Worm (Caenorhabditis elegans) whole organism, L1 larva: ENCODE measurements around the gene his-40.

Source experiments
- C04F5.9 ChIP-seq: sonication (generic microtip); optimal IDR thresholded peaks from 2 replicates; lab custom pipeline; 2016; ENCODE audit warnings: missing genetic modification characterization, missing compliant biosample characterization
- aly-2 ChIP-seq: fragments of 150-350 bp; optimal IDR thresholded peaks from 2 replicates; lab custom pipeline; 2014; ENCODE audit warnings: missing biosample characterization, missing genetic modification characterization
- ama-1 ChIP-seq: fragments of 150-350 bp; optimal IDR thresholded peaks from 2 replicates; lab custom pipeline; 2014
- ceh-82 ChIP-seq, 3 experiments: fragments of 150-350 bp in 1 of 3; sonication (generic microtip) in 2 of 3; optimal IDR thresholded peaks; 2 replicates each; lab custom pipeline; 2014 to 2017; ENCODE audit warnings: missing biosample characterization in 3 of 3, missing genetic modification characterization in 3 of 3
- dpl-1 ChIP-seq, 3 experiments: fragments of 150-350 bp in 2 of 3; sonication (generic microtip) in 1 of 3; optimal IDR thresholded peaks; 2 replicates each; lab custom pipeline; 2014 to 2017; ENCODE audit warnings: missing biosample characterization in 3 of 3, missing genetic modification characterization in 3 of 3, missing genetic modification reagents in 3 of 3
- efl-1 ChIP-seq, 4 experiments: fragments of 150-350 bp; optimal IDR thresholded peaks in 3 of 4; peaks in 1 of 4; 1 replicate in 1 of 4; 2 replicates in 3 of 4; lab custom pipeline; 2014; ENCODE audit warnings: missing biosample characterization in 2 of 4, missing genetic modification characterization in 2 of 4, missing genetic modification reagents in 2 of 4
- egl-13 ChIP-seq: sonication (generic microtip); optimal IDR thresholded peaks from 2 replicates; lab custom pipeline; 2016; ENCODE audit warnings: missing genotype, missing genetic modification reagents, missing genetic modification characterization, missing compliant biosample characterization
- egl-27 ChIP-seq, 2 experiments: fragments of 150-350 bp in 1 of 2; sonication (generic microtip); optimal IDR thresholded peaks; 3 replicates each; lab custom pipeline; 2017 to 2018; ENCODE audit warnings: missing biosample characterization in 2 of 2, missing genetic modification characterization in 2 of 2, missing genetic modification reagents in 2 of 2
- elt-2 ChIP-seq: sonication (generic microtip); optimal IDR thresholded peaks from 2 replicates; lab custom pipeline; 2016; ENCODE audit warnings: missing genetic modification characterization, mild to moderate bottlenecking, inconsistent platforms, missing compliant biosample characterization, missing genetic modification reagents
- hpl-2 ChIP-seq: fragments of 150-350 bp; optimal IDR thresholded peaks from 2 replicates; lab custom pipeline; 2014; ENCODE audit warnings: missing biosample characterization, missing genetic modification reagents, missing genetic modification characterization
- jun-1 ChIP-seq: fragments of 150-350 bp; optimal IDR thresholded peaks from 2 replicates; lab custom pipeline; 2014; ENCODE audit warnings: missing biosample characterization, missing genetic modification reagents, missing genetic modification characterization
- lin-13 ChIP-seq: fragments of 150-350 bp; optimal IDR thresholded peaks from 2 replicates; lab custom pipeline; 2014; ENCODE audit warnings: missing biosample characterization, missing genetic modification reagents, missing genetic modification characterization
- lin-14 ChIP-seq: fragments of 200-800 bp; sonication (Bioruptor generic); optimal IDR thresholded peaks from 2 replicates; lab custom pipeline; 2018; ENCODE audit warnings: mild to moderate bottlenecking, missing genetic modification characterization, moderate library complexity, missing compliant biosample characterization
- lin-35 ChIP-seq, 2 experiments: fragments of 150-350 bp; optimal IDR thresholded peaks; 2 replicates each; lab custom pipeline; 2014; ENCODE audit warnings: missing biosample characterization in 2 of 2, missing genetic modification characterization in 2 of 2, missing genetic modification reagents in 2 of 2
- lsy-2 ChIP-seq, 2 experiments: fragments of 150-350 bp; optimal IDR thresholded peaks; 2 replicates each; lab custom pipeline; 2014; ENCODE audit warnings: missing biosample characterization in 2 of 2, missing genetic modification characterization in 2 of 2
- mdl-1 ChIP-seq, 2 experiments: fragments of 150-350 bp; optimal IDR thresholded peaks; 2 replicates each; lab custom pipeline; 2014 to 2017; ENCODE audit warnings: missing biosample characterization in 2 of 2, missing genetic modification characterization in 2 of 2, inconsistent platforms in 1 of 2
- nhr-20 ChIP-seq: sonication (generic microtip); optimal IDR thresholded peaks from 2 replicates; lab custom pipeline; 2016; ENCODE audit warnings: mild to moderate bottlenecking, missing genetic modification characterization, missing compliant biosample characterization
- nhr-47 ChIP-seq: sonication (generic microtip); optimal IDR thresholded peaks from 2 replicates; lab custom pipeline; 2016; ENCODE audit warnings: mild to moderate bottlenecking, missing genetic modification characterization, moderate library complexity, missing compliant biosample characterization
- nhr-71 ChIP-seq: sonication (generic microtip); optimal IDR thresholded peaks from 2 replicates; lab custom pipeline; 2016; ENCODE audit warnings: mild to moderate bottlenecking, missing genetic modification characterization, moderate library complexity, missing compliant biosample characterization
- nhr-77 ChIP-seq: fragments of 150-350 bp; optimal IDR thresholded peaks from 2 replicates; lab custom pipeline; 2014; ENCODE audit warnings: missing biosample characterization, missing genetic modification characterization
- nhr-90 ChIP-seq: sonication (generic microtip); optimal IDR thresholded peaks from 2 replicates; lab custom pipeline; 2016; ENCODE audit warnings: mild to moderate bottlenecking, missing genetic modification characterization, missing compliant biosample characterization; ENCODE audit not compliant: poor library complexity
- pqm-1 ChIP-seq: sonication (generic microtip); optimal IDR thresholded peaks from 3 replicates; lab custom pipeline; 2017; ENCODE audit warnings: missing biosample characterization, missing genetic modification characterization
- sox-4 ChIP-seq: sonication (generic microtip); optimal IDR thresholded peaks from 2 replicates; lab custom pipeline; 2016; ENCODE audit warnings: missing genetic modification characterization, missing compliant biosample characterization
- sptf-1 ChIP-seq: fragments of 150-350 bp; optimal IDR thresholded peaks from 2 replicates; lab custom pipeline; 2014; ENCODE audit warnings: missing biosample characterization, missing genetic modification characterization
- unc-30 ChIP-seq: sonication (generic microtip); optimal IDR thresholded peaks from 2 replicates; lab custom pipeline; 2017; ENCODE audit warnings: missing biosample characterization, missing genetic modification characterization
- unc-62 ChIP-seq: fragments of 150-350 bp; optimal IDR thresholded peaks from 2 replicates; lab custom pipeline; 2014; ENCODE audit warnings: missing biosample characterization, missing genetic modification reagents, missing genetic modification characterization
- unc-98 ChIP-seq: fragments of 200-800 bp; sonication (Bioruptor generic); IDR thresholded peaks from 2 replicates; pipeline ENCODE4 v1.3.6; 2022; ENCODE audit warnings: missing genetic modification characterization, missing compliant biosample characterization
- vab-15 ChIP-seq: sonication (generic microtip); optimal IDR thresholded peaks from 2 replicates; lab custom pipeline; 2017; ENCODE audit warnings: missing genotype, mild to moderate bottlenecking, missing genetic modification characterization, missing compliant biosample characterization
- xbp-1 ChIP-seq: sonication (generic microtip); optimal IDR thresholded peaks from 2 replicates; lab custom pipeline; 2016; ENCODE audit warnings: missing genetic modification characterization, missing compliant biosample characterization
- zip-4 ChIP-seq: fragments of 200-800 bp; sonication (Bioruptor generic); optimal IDR thresholded peaks from 2 replicates; lab custom pipeline; 2018; ENCODE audit warnings: mild to moderate bottlenecking, missing genetic modification characterization, moderate library complexity, missing compliant biosample characterization
- ztf-11 ChIP-seq, 2 experiments: sonication (generic microtip); optimal IDR thresholded peaks; 2 replicates each; lab custom pipeline; 2016 to 2017; ENCODE audit warnings: missing genetic modification characterization in 2 of 2, missing biosample characterization in 1 of 2, missing compliant biosample characterization in 1 of 2

his-40 gene

ce11 chrX:7313236-7313635, 3.3 kb downstream of the his-40 start:
- TF ChIP-seq aly-2 (tag; lab: Kevin White, UChicago) (no peak), sptf-1 (tag; lab: Kevin White, UChicago) (no peak), vab-15 (no peak), unc-30 (tag; lab: Kevin White, UChicago) (no peak), xbp-1 (tag; lab: Kevin White, UChicago) (no peak), unc-98 (GFP tag; lab: Robert Waterston, UW) (no peak), jun-1 (tag; lab: Kevin White, UChicago) (no peak), mdl-1 (tag; optimal IDR thresholded peaks at IDR 0.05; lab: Kevin White, UChicago) (no peak), ztf-11 (tag; optimal IDR thresholded peaks at IDR 0.05; lab: Kevin White, UChicago) (no peak), egl-13 (tag; lab: Kevin White, UChicago) (no peak), sox-4 (tag; lab: Kevin White, UChicago) (no peak), egl-27 (tag; optimal IDR thresholded peaks at IDR 0.05; lab: Kevin White, UChicago) (no peak), lin-14 (GFP tag; lab: Kevin White, UChicago) (no peak), elt-2 (tag; lab: Kevin White, UChicago) (no peak), unc-62 (no peak), nhr-77 (tag; lab: Kevin White, UChicago) (no peak), lin-13 (GFP tag; lab: Kevin White, UChicago) (no peak)

ce11 chrX:7314564-7314963, 4.7 kb downstream of the his-40 start:
- TF ChIP-seq elt-2 (tag; lab: Kevin White, UChicago) (peak; percentile 40), zip-4 (no peak), efl-1 (optimal IDR thresholded peaks at IDR 0.05; lab: Kevin White, UChicago) (no peak), efl-1 (GFP tag; optimal IDR thresholded peaks at IDR 0.05 in 1 of 2; lab: Kevin White, UChicago) (peak in 1 of 2 experiments; percentile 16)

- TF ChIP-seq lsy-2 (tag; optimal IDR thresholded peaks at IDR 0.05; lab: Kevin White, UChicago) (peak in 1 of 2 experiments; percentile 39), nhr-90 (peak; percentile 8), pqm-1 (peak; percentile 20), C04F5.9 (tag; lab: Kevin White, UChicago) (no peak), nhr-20 (tag; lab: Kevin White, UChicago) (peak; percentile 17), hpl-2 (GFP tag; lab: Kevin White, UChicago) (no peak), elt-2 (tag; lab: Kevin White, UChicago) (peak; percentile 93), lin-35 (GFP tag; optimal IDR thresholded peaks at IDR 0.05; lab: Kevin White, UChicago) (peak in 1 of 2 experiments; percentile 41)
Observed at ce11 chrX:7315329-7315728, 5.4 kb downstream of the his-40 start, which contains the start of gene spp-3. Gene spp-3, minus strand, starts transcription at chrX:7315353.

ce11 chrX:7316485-7317391, 6.8 kb downstream of the his-40 start, which contains the start of the genes spp-2 and spp-6:
Gene spp-2, minus strand, starts transcription at chrX:7316818.
Gene spp-6, plus strand, starts transcription at chrX:7317341.
- TF ChIP-seq jun-1 (tag; lab: Kevin White, UChicago), result peak; percentile 18
- TF ChIP-seq elt-2 (tag; lab: Kevin White, UChicago), result peak; percentile 85
- no peak for TF ChIP-seq ceh-82 (tag; optimal IDR thresholded peaks at IDR 0.05; lab: Kevin White, UChicago)
- TF ChIP-seq pqm-1, result peak; percentile 39
- peak; percentile 52 for TF ChIP-seq ama-1 (lab: Kevin White, UChicago)
- no peak for TF ChIP-seq dpl-1 (GFP tag; optimal IDR thresholded peaks at IDR 0.05; lab: Kevin White, UChicago)
- no peak for TF ChIP-seq vab-15
- no peak for TF ChIP-seq nhr-47 (tag; lab: Kevin White, UChicago)
- TF ChIP-seq lin-35 (GFP tag; optimal IDR thresholded peaks at IDR 0.05; lab: Kevin White, UChicago), result peak in 1 of 2 experiments; percentile 36
- TF ChIP-seq nhr-71 (tag; lab: Kevin White, UChicago), result peak; percentile 29
